Worm (Caenorhabditis elegans) whole organism, L1 larva: ENCODE measurements around the gene T14B4.1.

Experiments
- C16A3.4 ChIP-seq: fragments of 150-350 bp; optimal IDR thresholded peaks from 2 replicates; lab custom pipeline; 2014; ENCODE audit warnings: missing biosample characterization, missing genetic modification characterization
- C34B4.2 ChIP-seq: sonication (generic microtip); optimal IDR thresholded peaks from 2 replicates; lab custom pipeline; 2017; ENCODE audit warnings: mild to moderate bottlenecking, missing genetic modification characterization, missing compliant biosample characterization
- F16B12.6 ChIP-seq: fragments of 150-350 bp; optimal IDR thresholded peaks from 2 replicates; lab custom pipeline; 2014; ENCODE audit warnings: missing biosample characterization, missing genetic modification characterization
- Y116A8C.19 ChIP-seq: sonication (generic microtip); optimal IDR thresholded peaks from 2 replicates; lab custom pipeline; 2016; ENCODE audit warnings: missing compliant biosample characterization, missing genetic modification characterization, borderline replicate concordance
- alr-1 ChIP-seq: fragments of 200-800 bp; sonication (Bioruptor generic); optimal IDR thresholded peaks from 2 replicates; lab custom pipeline; 2018; ENCODE audit warnings: borderline replicate concordance, mild to moderate bottlenecking, missing genetic modification characterization, missing compliant biosample characterization
- aly-2 ChIP-seq: fragments of 150-350 bp; optimal IDR thresholded peaks from 2 replicates; lab custom pipeline; 2014; ENCODE audit warnings: missing biosample characterization, missing genetic modification characterization
- ama-1 ChIP-seq: fragments of 150-350 bp; optimal IDR thresholded peaks from 2 replicates; lab custom pipeline; 2014
- blmp-1 ChIP-seq: fragments of 150-350 bp; optimal IDR thresholded peaks from 2 replicates; lab custom pipeline; 2014; ENCODE audit warnings: missing biosample characterization, missing genetic modification characterization
- ceh-8 ChIP-seq: fragments of 200-800 bp; sonication (Bioruptor generic); optimal IDR thresholded peaks from 2 replicates; lab custom pipeline; 2018; ENCODE audit warnings: mild to moderate bottlenecking, missing genetic modification characterization, moderate library complexity, missing compliant biosample characterization
- ceh-82 ChIP-seq, 3 experiments: fragments of 150-350 bp in 1 of 3; sonication (generic microtip) in 2 of 3; optimal IDR thresholded peaks; 2 replicates each; lab custom pipeline; 2014 to 2017; ENCODE audit warnings: missing biosample characterization in 3 of 3, missing genetic modification characterization in 3 of 3
- ceh-90 ChIP-seq: sonication (generic microtip); optimal IDR thresholded peaks from 2 replicates; lab custom pipeline; 2016; ENCODE audit warnings: missing genetic modification characterization, missing compliant biosample characterization
- dpl-1 ChIP-seq, 3 experiments: fragments of 150-350 bp in 2 of 3; sonication (generic microtip) in 1 of 3; optimal IDR thresholded peaks; 2 replicates each; lab custom pipeline; 2014 to 2017; ENCODE audit warnings: missing biosample characterization in 3 of 3, missing genetic modification characterization in 3 of 3, missing genetic modification reagents in 3 of 3
- dsc-1 ChIP-seq: sonication (generic microtip); optimal IDR thresholded peaks from 2 replicates; lab custom pipeline; 2016; ENCODE audit warnings: mild to moderate bottlenecking, missing genetic modification characterization, missing compliant biosample characterization
- efl-1 ChIP-seq, 4 experiments: fragments of 150-350 bp; optimal IDR thresholded peaks in 3 of 4; peaks in 1 of 4; 1 replicate in 1 of 4; 2 replicates in 3 of 4; lab custom pipeline; 2014; ENCODE audit warnings: missing biosample characterization in 2 of 4, missing genetic modification characterization in 2 of 4, missing genetic modification reagents in 2 of 4
- efl-3 ChIP-seq: fragments of 200-800 bp; sonication (Bioruptor generic); optimal IDR thresholded peaks from 2 replicates; lab custom pipeline; 2018; ENCODE audit warnings: mild to moderate bottlenecking, missing genetic modification characterization, missing compliant biosample characterization
- elt-2 ChIP-seq: sonication (generic microtip); optimal IDR thresholded peaks from 2 replicates; lab custom pipeline; 2016; ENCODE audit warnings: missing genetic modification characterization, mild to moderate bottlenecking, inconsistent platforms, missing compliant biosample characterization, missing genetic modification reagents
- elt-3 ChIP-seq, 6 experiments: fragments of 150-350 bp in 1 of 6; sonication (generic microtip); optimal IDR thresholded peaks; 2 replicates each; lab custom pipeline; 2017 to 2018; ENCODE audit warnings: missing biosample characterization in 6 of 6, missing genetic modification characterization in 6 of 6, inconsistent platforms in 1 of 6
- fkh-10 ChIP-seq: sonication (generic microtip); optimal IDR thresholded peaks from 2 replicates; lab custom pipeline; 2017; ENCODE audit warnings: missing biosample characterization, missing genetic modification reagents, missing genetic modification characterization
- hlh-17 ChIP-seq: fragments of 200-800 bp; sonication (Bioruptor generic); optimal IDR thresholded peaks from 2 replicates; lab custom pipeline; 2018; ENCODE audit warnings: missing genetic modification characterization, mild to moderate bottlenecking, missing compliant biosample characterization, moderate library complexity, borderline replicate concordance
- hlh-4 ChIP-seq: sonication (generic microtip); optimal IDR thresholded peaks from 2 replicates; lab custom pipeline; 2016; ENCODE audit warnings: mild to moderate bottlenecking, missing genetic modification characterization, missing compliant biosample characterization
- hpl-2 ChIP-seq: fragments of 150-350 bp; optimal IDR thresholded peaks from 2 replicates; lab custom pipeline; 2014; ENCODE audit warnings: missing biosample characterization, missing genetic modification reagents, missing genetic modification characterization
- jun-1 ChIP-seq: fragments of 150-350 bp; optimal IDR thresholded peaks from 2 replicates; lab custom pipeline; 2014; ENCODE audit warnings: missing biosample characterization, missing genetic modification reagents, missing genetic modification characterization
- lin-13 ChIP-seq: fragments of 150-350 bp; optimal IDR thresholded peaks from 2 replicates; lab custom pipeline; 2014; ENCODE audit warnings: missing biosample characterization, missing genetic modification reagents, missing genetic modification characterization
- lin-14 ChIP-seq: fragments of 200-800 bp; sonication (Bioruptor generic); optimal IDR thresholded peaks from 2 replicates; lab custom pipeline; 2018; ENCODE audit warnings: mild to moderate bottlenecking, missing genetic modification characterization, moderate library complexity, missing compliant biosample characterization
- lin-15B ChIP-seq: fragments of 150-350 bp; sonication (generic microtip); optimal IDR thresholded peaks from 3 replicates; lab custom pipeline; 2014; ENCODE audit warnings: missing biosample characterization, missing genetic modification characterization
- mab-9 ChIP-seq: fragments of 200-800 bp; sonication (Bioruptor generic); IDR thresholded peaks from 2 replicates; pipeline ENCODE4 v1.3.6; 2022; ENCODE audit warnings: missing genetic modification reagents, missing genetic modification characterization, missing compliant biosample characterization
- nhr-12 ChIP-seq: sonication (generic microtip); optimal IDR thresholded peaks from 2 replicates; lab custom pipeline; 2017; ENCODE audit warnings: missing biosample characterization, missing genetic modification characterization
- nhr-28 ChIP-seq: fragments of 150-350 bp; optimal IDR thresholded peaks from 2 replicates; lab custom pipeline; 2014; ENCODE audit warnings: missing biosample characterization, missing genetic modification characterization
- nhr-47 ChIP-seq: sonication (generic microtip); optimal IDR thresholded peaks from 2 replicates; lab custom pipeline; 2016; ENCODE audit warnings: mild to moderate bottlenecking, missing genetic modification characterization, moderate library complexity, missing compliant biosample characterization
- nhr-85 ChIP-seq: sonication (generic microtip); peaks from one replicate; lab custom pipeline; 2016; ENCODE audit warnings: missing genetic modification characterization, inconsistent platforms, missing compliant biosample characterization
- nhr-90 ChIP-seq: sonication (generic microtip); optimal IDR thresholded peaks from 2 replicates; lab custom pipeline; 2016; ENCODE audit warnings: mild to moderate bottlenecking, missing genetic modification characterization, missing compliant biosample characterization; ENCODE audit not compliant: poor library complexity
- pag-3 ChIP-seq: sonication (generic microtip); optimal IDR thresholded peaks from 2 replicates; lab custom pipeline; 2017; ENCODE audit warnings: missing genetic modification characterization, mild to moderate bottlenecking, missing compliant biosample characterization, antibody characterized with exemption, borderline replicate concordance; ENCODE audit not compliant: insufficient read depth
- pax-3 ChIP-seq: fragments of 200-800 bp; sonication (Bioruptor generic); optimal IDR thresholded peaks from 2 replicates; lab custom pipeline; 2018; ENCODE audit warnings: mild to moderate bottlenecking, missing genetic modification characterization, moderate library complexity, missing compliant biosample characterization
- rnt-1 ChIP-seq: sonication (generic microtip); optimal IDR thresholded peaks from 2 replicates; lab custom pipeline; 2016; ENCODE audit warnings: mild to moderate bottlenecking, missing genetic modification characterization, moderate library complexity, missing compliant biosample characterization
- snu-23 ChIP-seq: sonication (generic microtip); optimal IDR thresholded peaks from 2 replicates; lab custom pipeline; 2016; ENCODE audit warnings: missing genetic modification characterization, missing compliant biosample characterization
- sup-37 ChIP-seq: fragments of 200-800 bp; sonication (Bioruptor generic); optimal IDR thresholded peaks from 2 replicates; lab custom pipeline; 2018; ENCODE audit warnings: mild to moderate bottlenecking, missing genetic modification characterization, missing compliant biosample characterization
- unc-30 ChIP-seq: sonication (generic microtip); optimal IDR thresholded peaks from 2 replicates; lab custom pipeline; 2017; ENCODE audit warnings: missing biosample characterization, missing genetic modification characterization
- unc-62 ChIP-seq: fragments of 150-350 bp; optimal IDR thresholded peaks from 2 replicates; lab custom pipeline; 2014; ENCODE audit warnings: missing biosample characterization, missing genetic modification reagents, missing genetic modification characterization
- xbp-1 ChIP-seq: sonication (generic microtip); optimal IDR thresholded peaks from 2 replicates; lab custom pipeline; 2016; ENCODE audit warnings: missing genetic modification characterization, missing compliant biosample characterization

T14B4.1 gene

ce11 chrII:6749422-6749821 lies 12.7 kb downstream of the T14B4.1 start, which contains the start of gene F41G3.10:
Gene F41G3.10 (minus strand): TSS chrII:6749522.
- TF ChIP-seq lin-15B, result no peak
- no peak for TF ChIP-seq C34B4.2
- no peak for TF ChIP-seq snu-23 (GFP tag; lab: Kevin White, UChicago)
- TF ChIP-seq aly-2 (tag; lab: Kevin White, UChicago), result no peak
- no peak for TF ChIP-seq Y116A8C.19 (tag; lab: Kevin White, UChicago)
- no peak for TF ChIP-seq xbp-1 (tag; lab: Kevin White, UChicago)
- TF ChIP-seq dpl-1 (GFP tag; optimal IDR thresholded peaks at IDR 0.05; lab: Kevin White, UChicago), result no peak
- no peak for TF ChIP-seq nhr-85
- no peak for TF ChIP-seq F16B12.6 (tag; lab: Kevin White, UChicago)

ce11 chrII:6750929-6751328 lies 14.2 kb downstream of the T14B4.1 start, which contains the start of gene F41G3.20:
Gene F41G3.20 (minus strand): TSS chrII:6751029.
- TF ChIP-seq efl-1 (optimal IDR thresholded peaks at IDR 0.05; lab: Kevin White, UChicago), result no peak
- no peak for TF ChIP-seq efl-1 (GFP tag; optimal IDR thresholded peaks at IDR 0.05 in 1 of 2; lab: Kevin White, UChicago)
- no peak for TF ChIP-seq hlh-17 (GFP tag; lab: Kevin White, UChicago)
- no peak for TF ChIP-seq hpl-2 (GFP tag; lab: Kevin White, UChicago)
- no peak for TF ChIP-seq blmp-1
- TF ChIP-seq ama-1 (lab: Kevin White, UChicago), result no peak
- no peak for TF ChIP-seq nhr-28 (tag; lab: Kevin White, UChicago)
- no peak for TF ChIP-seq alr-1 (tag; lab: Kevin White, UChicago)
- TF ChIP-seq ceh-90 (tag; lab: Kevin White, UChicago), result no peak
- no peak for TF ChIP-seq ceh-8 (GFP tag; lab: Kevin White, UChicago)
- no peak for TF ChIP-seq rnt-1 (tag; lab: Kevin White, UChicago)
- TF ChIP-seq sup-37 (GFP tag; lab: Kevin White, UChicago), result no peak
- no peak for TF ChIP-seq lin-14 (GFP tag; lab: Kevin White, UChicago)
- TF ChIP-seq unc-62 (GFP tag; lab: Kevin White, UChicago), result no peak
- TF ChIP-seq nhr-90 (tag; lab: Kevin White, UChicago), result no peak
- TF ChIP-seq C34B4.2, result no peak
- no peak for TF ChIP-seq jun-1 (tag; lab: Kevin White, UChicago)

- no peak for TF ChIP-seq alr-1 (tag; lab: Kevin White, UChicago)
- no peak for TF ChIP-seq C16A3.4 (tag; lab: Kevin White, UChicago)
- no peak for TF ChIP-seq pax-3 (tag; lab: Kevin White, UChicago)
- TF ChIP-seq hlh-4 (tag; lab: Kevin White, UChicago), result no peak
- TF ChIP-seq elt-3 (tag; optimal IDR thresholded peaks at IDR 0.05; lab: Kevin White, UChicago), result no peak
- TF ChIP-seq mab-9 (GFP tag; lab: Robert Waterston, UW), result no peak
- no peak for TF ChIP-seq blmp-1
- no peak for TF ChIP-seq unc-30 (tag; lab: Kevin White, UChicago)
- no peak for TF ChIP-seq fkh-10
- TF ChIP-seq nhr-12 (tag; lab: Kevin White, UChicago), result no peak
- no peak for TF ChIP-seq ceh-82 (tag; optimal IDR thresholded peaks at IDR 0.05; lab: Kevin White, UChicago)
- no peak for TF ChIP-seq unc-62 (GFP tag; lab: Kevin White, UChicago)
- no peak for TF ChIP-seq pag-3 (tag; lab: Kevin White, UChicago)
- TF ChIP-seq elt-2 (tag; lab: Kevin White, UChicago), result no peak
- no peak for TF ChIP-seq efl-3
- TF ChIP-seq nhr-47, result no peak
- TF ChIP-seq lin-13, result no peak
- no peak for TF ChIP-seq dsc-1 (tag; lab: Kevin White, UChicago)
- no peak for TF ChIP-seq dpl-1 (GFP tag; optimal IDR thresholded peaks at IDR 0.05; lab: Kevin White, UChicago)
Observed at ce11 chrII:6752027-6752426, 15.3 kb downstream of the T14B4.1 start, which contains the start of gene F41G3.19. Gene F41G3.19 (minus strand): TSS chrII:6752127.
